Fruit fly (Drosophila melanogaster) ovary, adult (tissue): ENCODE data around the gene CG15202.
"Not testable (repeated sequence)": the region's sequence is repeated elsewhere in the genome, so short reads cannot be mapped to it uniquely, and the experiment has no call there.

Experiments
- CG17801 ChIP-seq: fragments of 200-800 bp; optimal IDR thresholded peaks from 2 replicates; lab custom pipeline; 2019; ENCODE audit warnings: missing biosample characterization, mild to moderate bottlenecking, missing genetic modification characterization, moderate library complexity; ENCODE audit not compliant: partially characterized antibody

Gene CG15202

dm6 chrX:11141785-11142591, at the start of gene CG15202, which contains the start of gene CG15199:
CG15202 (plus strand) TSS chrX:11142541.
CG15199 (minus strand) TSS chrX:11141835.
- no peak for TF ChIP-seq CG17801

DNA sequence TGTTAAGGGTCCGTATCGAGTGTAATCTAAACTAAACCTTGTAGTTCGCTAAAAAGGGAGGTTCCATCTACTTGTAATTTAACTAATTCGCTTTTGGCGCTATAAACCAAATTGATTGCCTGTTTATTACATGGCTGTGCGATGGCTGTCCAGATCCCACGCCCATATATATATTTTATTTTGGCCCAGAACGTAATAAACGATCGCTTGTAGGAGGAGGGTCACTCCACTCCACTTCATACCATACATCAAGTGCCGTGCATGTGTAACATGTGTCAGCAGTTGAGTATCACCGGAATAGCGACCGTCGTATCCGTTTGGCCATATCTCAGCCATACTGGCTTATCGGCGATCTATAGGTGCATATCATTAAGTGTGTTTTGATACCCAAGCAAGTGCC, 47.1 kb upstream of the CG15202 start:
- no peak for TF ChIP-seq CG17801

- TF ChIP-seq CG17801: not testable (repeated sequence)
Measured at dm6 chrX:11095973-11096372, 46.4 kb upstream of the CG15202 start, which contains the start of gene CG42249. CG42249 (plus strand) TSS chrX:11096273.

DNA sequence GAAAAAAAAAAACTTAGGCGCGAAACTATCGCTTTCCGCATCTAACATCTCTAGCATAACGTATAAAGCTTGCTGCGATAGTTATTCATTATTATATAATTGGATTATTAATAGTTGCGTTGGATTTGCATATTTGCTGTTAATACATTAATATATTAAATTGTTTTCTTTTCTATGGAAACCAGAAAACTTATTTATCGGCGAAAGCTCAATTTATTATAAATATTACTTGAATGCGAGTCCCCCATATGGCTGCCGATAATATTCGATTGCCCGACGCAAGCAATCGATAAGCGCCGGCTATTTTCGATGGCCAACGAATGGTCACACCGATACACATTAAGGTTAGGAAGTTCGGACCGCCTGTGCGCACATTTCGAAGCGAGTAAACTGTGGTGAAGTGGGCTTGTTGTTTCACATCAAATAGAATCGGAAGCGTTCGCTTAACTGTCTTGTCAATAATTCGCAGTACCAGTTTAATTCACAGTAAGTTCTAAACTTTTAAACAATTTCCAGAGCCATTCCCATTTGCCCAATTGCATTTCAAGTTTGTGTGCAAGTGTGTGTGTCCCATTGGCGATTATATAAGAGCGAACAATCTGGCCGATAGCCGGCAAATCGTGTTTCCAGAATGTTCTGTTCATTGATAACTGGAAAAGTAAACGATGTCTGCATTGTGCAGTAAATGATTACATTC, 34.0 kb upstream of the CG15202 start, which contains the start of gene Hsp60A:
Gene Hsp60A, plus strand, starts transcription at position 335 of the 697 bp plus-strand sequence.
- peak; percentile 42 for TF ChIP-seq CG17801

dm6 chrX:11108845-11109450, 33.4 kb upstream of the CG15202 start:
- TF ChIP-seq CG17801: no peak

DNA sequence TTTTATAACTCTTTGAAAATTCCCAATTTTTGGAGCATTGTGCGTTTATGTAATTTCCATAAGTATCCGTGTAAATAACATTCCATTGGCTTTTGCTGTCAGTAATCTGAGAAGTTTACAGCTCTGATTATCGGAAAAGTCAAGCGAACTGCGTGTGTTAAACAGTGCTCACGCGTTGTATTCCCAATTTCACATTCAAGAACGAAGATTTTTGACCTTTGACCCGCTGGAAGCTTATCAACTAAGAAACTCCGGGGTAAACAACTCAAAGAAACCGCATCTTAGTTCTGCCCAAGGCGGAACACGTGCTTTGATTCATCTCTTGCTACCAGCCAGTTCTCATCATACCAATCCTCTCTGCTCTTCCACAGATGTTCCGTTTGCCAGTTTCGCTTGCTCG, 32.7 kb upstream of the CG15202 start:
- no peak for TF ChIP-seq CG17801

dm6 chrX:11123561-11123960, 18.8 kb upstream of the CG15202 start:
- no peak for TF ChIP-seq CG17801

- no peak for TF ChIP-seq CG17801
Measured at dm6 chrX:11124126-11124748, 18.1 kb upstream of the CG15202 start, which contains the start of gene CG11122. CG11122 (minus strand) TSS chrX:11124726.

DNA sequence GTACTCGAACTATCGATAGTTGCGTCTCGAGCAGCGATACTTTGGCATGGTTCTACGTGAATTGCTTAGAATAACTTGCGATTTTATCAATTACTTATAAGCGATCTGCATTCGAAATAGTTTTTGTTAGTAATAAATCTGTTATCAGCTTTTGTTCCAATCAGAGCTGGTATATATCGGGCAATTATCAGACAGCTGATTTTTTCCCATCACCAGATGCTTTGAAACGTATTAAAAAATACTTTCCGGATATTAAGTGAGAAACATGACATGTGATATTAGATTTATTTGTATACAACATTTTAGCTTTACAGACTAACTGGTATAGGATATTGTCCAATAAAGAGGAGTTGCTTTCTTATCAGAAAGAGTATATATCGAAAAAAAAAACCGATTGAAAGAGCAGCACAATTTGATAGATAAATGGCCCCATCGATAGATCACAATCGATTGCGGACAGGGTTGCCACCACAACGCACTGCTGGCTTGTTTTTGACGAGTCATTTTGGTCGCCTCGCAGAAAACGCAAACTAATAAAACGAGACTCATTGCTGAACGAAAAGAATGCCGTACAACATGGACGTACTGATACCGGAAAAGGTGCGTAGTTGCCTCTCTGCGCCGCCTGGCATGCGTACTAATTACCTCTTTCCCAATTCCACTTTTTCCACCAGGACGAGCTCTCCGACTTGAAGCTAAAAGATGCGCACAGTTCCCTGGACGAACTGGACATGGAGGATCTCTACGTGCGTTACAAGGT, 17.4 kb upstream of the CG15202 start, which contains the start of gene Rpt3:
Gene Rpt3, plus strand, starts transcription at position 353 of the 760 bp plus-strand sequence.
- peak; percentile 41 for TF ChIP-seq CG17801

DNA sequence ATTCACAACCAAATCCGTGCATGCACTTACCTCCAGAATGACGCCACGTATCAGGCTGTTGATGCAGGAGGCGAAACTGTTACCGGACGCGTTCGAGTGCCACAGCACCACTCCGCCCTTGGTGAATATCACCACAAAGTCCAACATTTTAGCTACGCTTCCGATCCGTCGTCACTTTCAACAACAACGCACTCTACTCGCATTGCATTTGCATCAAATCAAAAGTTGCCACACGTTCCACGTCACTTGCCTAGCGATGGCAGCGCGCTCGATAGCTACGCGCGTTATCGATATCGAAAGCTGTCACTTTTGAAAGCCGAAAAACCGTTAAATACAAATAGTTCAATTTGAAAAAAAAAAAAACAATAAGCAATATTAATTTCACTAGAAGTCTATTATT, 13.5 kb upstream of the CG15202 start, which contains the start of gene SrpRalpha:
Gene SrpRalpha, minus strand, starts transcription at position 260 of the 400 bp plus-strand sequence.
- peak; percentile 54 for TF ChIP-seq CG17801

dm6 chrX:11132312-11132711, 10.0 kb upstream of the CG15202 start, which contains the start of gene CG44385:
CG44385 (minus strand) TSS chrX:11132412.
- TF ChIP-seq CG17801: no peak

DNA sequence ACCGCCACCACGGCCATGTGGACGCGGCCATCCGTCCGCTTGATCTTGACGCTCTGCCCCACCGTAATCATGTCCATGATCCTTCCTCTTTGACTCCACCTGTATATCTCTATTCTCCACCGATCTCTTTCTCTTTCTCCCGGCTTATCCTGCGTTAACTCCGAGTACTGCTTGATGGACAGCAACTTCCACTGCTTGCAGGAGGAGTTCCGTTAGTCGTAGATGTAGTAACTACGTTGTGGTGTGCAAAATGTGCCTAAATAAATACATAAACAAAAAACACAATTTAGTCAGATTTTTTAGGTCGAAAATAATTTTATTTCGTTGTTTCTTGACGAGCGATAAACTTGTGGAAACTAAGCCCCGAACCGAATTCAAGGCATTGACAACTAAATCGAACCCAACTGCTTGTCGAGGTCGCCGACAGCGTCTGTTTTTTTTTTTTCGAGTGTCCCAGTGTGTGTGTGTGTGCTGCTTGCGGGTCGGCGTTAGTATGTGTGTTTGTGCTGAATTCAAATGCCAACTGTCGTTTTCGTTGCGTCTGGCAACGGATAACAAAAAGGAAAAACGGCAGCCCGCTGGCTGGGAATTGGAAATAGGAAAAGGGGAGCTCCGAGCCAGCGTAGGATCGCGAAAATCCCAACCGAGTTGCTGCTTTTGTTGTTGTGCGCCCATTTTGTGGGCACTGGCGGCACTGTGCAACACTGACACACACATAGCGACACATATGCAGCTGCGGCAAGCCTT, 6.3 kb upstream of the CG15202 start:
- no peak for TF ChIP-seq CG17801

- TF ChIP-seq CG17801: no peak
Measured at dm6 chrX:11136587-11137512, 5.5 kb upstream of the CG15202 start, which contains the start of gene Klp10A. Klp10A (minus strand) TSS chrX:11137118.
